Fruit fly (Drosophila melanogaster) whole organism, embryonic: ENCODE results near the gene srp.

Experiments used
- Abd-B ChIP-seq: fragments of 200-800 bp; sonication (Bioruptor generic); optimal IDR thresholded peaks from 2 replicates; lab custom pipeline; 2018; ENCODE audit warnings: missing biosample characterization, mild to moderate bottlenecking, missing genetic modification characterization, moderate library complexity
- CG10147 ChIP-seq: fragments of 200-800 bp; sonication (Bioruptor generic); optimal IDR thresholded peaks from 2 replicates; lab custom pipeline; 2019; ENCODE audit warnings: missing biosample characterization, mild to moderate bottlenecking, missing genetic modification characterization, moderate library complexity
- CG11504 ChIP-seq: fragments of 200-800 bp; sonication (Bioruptor generic); optimal IDR thresholded peaks from 3 replicates; lab custom pipeline; 2019; ENCODE audit warnings: missing biosample characterization, mild to moderate bottlenecking, missing genetic modification characterization, moderate library complexity
- CG12155 ChIP-seq: fragments of 200-800 bp; sonication (Bioruptor generic); optimal IDR thresholded peaks from 3 replicates; lab custom pipeline; 2016; ENCODE audit warnings: missing biosample characterization, missing genetic modification characterization
- CG12219 ChIP-seq: fragments of 200-800 bp; sonication (Bioruptor generic); optimal IDR thresholded peaks from 3 replicates; lab custom pipeline; 2018; ENCODE audit warnings: missing biosample characterization, mild to moderate bottlenecking, missing genetic modification characterization
- CG12299 ChIP-seq: fragments of 200-800 bp; sonication (Bioruptor generic); optimal IDR thresholded peaks from 2 replicates; lab custom pipeline; 2018; ENCODE audit warnings: missing biosample characterization, mild to moderate bottlenecking, missing genetic modification characterization
- CG12659 ChIP-seq: fragments of 200-800 bp; sonication (Bioruptor generic); optimal IDR thresholded peaks from 3 replicates; lab custom pipeline; 2017; ENCODE audit warnings: mild to moderate bottlenecking, missing biosample characterization, missing genetic modification reagents, missing genetic modification characterization
- CG15479 ChIP-seq: fragments of 200-800 bp; sonication (Bioruptor generic); optimal IDR thresholded peaks from 3 replicates; lab custom pipeline; 2019; ENCODE audit warnings: missing biosample characterization, mild to moderate bottlenecking, missing genetic modification characterization, moderate library complexity
- CG16863 ChIP-seq: fragments of 200-800 bp; sonication (Bioruptor generic); optimal IDR thresholded peaks from 3 replicates; lab custom pipeline; 2016; ENCODE audit warnings: missing biosample characterization, missing genetic modification characterization
- CG17802 ChIP-seq: fragments of 200-800 bp; sonication (Bioruptor generic); optimal IDR thresholded peaks from 2 replicates; lab custom pipeline; 2018; ENCODE audit warnings: missing biosample characterization, mild to moderate bottlenecking, missing genetic modification characterization, moderate library complexity
- CG17829 ChIP-seq: fragments of 200-800 bp; optimal IDR thresholded peaks from 2 replicates; lab custom pipeline; 2019; ENCODE audit warnings: missing biosample characterization, mild to moderate bottlenecking, missing genetic modification characterization, moderate library complexity
- CG2116 ChIP-seq: fragments of 200-800 bp; sonication (Bioruptor generic); optimal IDR thresholded peaks from 3 replicates; lab custom pipeline; 2018; ENCODE audit warnings: missing biosample characterization, mild to moderate bottlenecking, missing genetic modification characterization
- CG3065 ChIP-seq: fragments of 200-800 bp; sonication (Bioruptor generic); optimal IDR thresholded peaks from 2 replicates; lab custom pipeline; 2016; ENCODE audit warnings: missing biosample characterization, missing genetic modification characterization
- CG3995 ChIP-seq: fragments of 200-800 bp; sonication (Bioruptor generic); optimal IDR thresholded peaks from 3 replicates; lab custom pipeline; 2016; ENCODE audit warnings: missing biosample characterization, missing genetic modification characterization
- CG7839 ChIP-seq: fragments of 200-800 bp; sonication (Bioruptor generic); optimal IDR thresholded peaks from 3 replicates; lab custom pipeline; 2018; ENCODE audit warnings: missing biosample characterization, mild to moderate bottlenecking, missing genetic modification characterization, moderate library complexity
- CG8089 ChIP-seq: fragments of 200-800 bp; sonication (Bioruptor generic); optimal IDR thresholded peaks from 3 replicates; lab custom pipeline; 2016; ENCODE audit warnings: missing biosample characterization, missing genetic modification characterization
- CG8388 ChIP-seq: fragments of 200-800 bp; sonication (Bioruptor generic); optimal IDR thresholded peaks from 2 replicates; lab custom pipeline; 2019; ENCODE audit warnings: missing biosample characterization, mild to moderate bottlenecking, missing genetic modification characterization, moderate library complexity
- CG8944 ChIP-seq: fragments of 200-800 bp; sonication (Bioruptor generic); optimal IDR thresholded peaks from 3 replicates; lab custom pipeline; 2016; ENCODE audit warnings: missing biosample characterization, missing genetic modification characterization
- Camta ChIP-seq: fragments of 200-800 bp; sonication (Bioruptor generic); optimal IDR thresholded peaks from 2 replicates; lab custom pipeline; 2016; ENCODE audit warnings: missing biosample characterization, missing genetic modification characterization
- Chrac-16 ChIP-seq: fragments of 200-800 bp; sonication (Bioruptor generic); optimal IDR thresholded peaks from 3 replicates; lab custom pipeline; 2016; ENCODE audit warnings: missing biosample characterization, missing genetic modification characterization
- Dbx ChIP-seq: fragments of 200-800 bp; sonication (Bioruptor generic); IDR thresholded peaks from 3 replicates; pipeline ENCODE4 v1.3.6; 2022; ENCODE audit warnings: missing biosample characterization, missing genetic modification characterization
- Dip3 ChIP-seq: fragments of 200-800 bp; sonication (Bioruptor generic); optimal IDR thresholded peaks from 3 replicates; lab custom pipeline; 2016; ENCODE audit warnings: missing biosample characterization, missing genetic modification characterization
- HLHmδ ChIP-seq: fragments of 200-800 bp; sonication (Bioruptor generic); optimal IDR thresholded peaks from 2 replicates; lab custom pipeline; 2018; ENCODE audit warnings: missing biosample characterization, mild to moderate bottlenecking, missing genetic modification characterization, moderate library complexity
- Hmr ChIP-seq: fragments of 200-800 bp; sonication (Bioruptor generic); optimal IDR thresholded peaks from 3 replicates; lab custom pipeline; 2017; ENCODE audit warnings: mild to moderate bottlenecking, missing biosample characterization, missing genetic modification reagents, missing genetic modification characterization
- Meics ChIP-seq: fragments of 200-800 bp; sonication (Bioruptor generic); optimal IDR thresholded peaks from 2 replicates; lab custom pipeline; 2017; ENCODE audit warnings: missing biosample characterization, mild to moderate bottlenecking, missing genetic modification characterization
- NC2α ChIP-seq: fragments of 200-800 bp; sonication (Bioruptor generic); optimal IDR thresholded peaks from 2 replicates; lab custom pipeline; 2016; ENCODE audit warnings: missing biosample characterization, missing genetic modification characterization
- NC2β ChIP-seq: fragments of 200-800 bp; sonication (Bioruptor generic); optimal IDR thresholded peaks from 2 replicates; lab custom pipeline; 2016; ENCODE audit warnings: missing biosample characterization, missing genetic modification characterization
- Nf-YC ChIP-seq: fragments of 200-800 bp; optimal IDR thresholded peaks from 3 replicates; lab custom pipeline; 2019; ENCODE audit warnings: missing biosample characterization, mild to moderate bottlenecking, missing genetic modification characterization, moderate library complexity
- Oaz ChIP-seq: fragments of 200-800 bp; sonication (Bioruptor generic); IDR thresholded peaks from 2 replicates; pipeline ENCODE4 v1.3.6; 2022; ENCODE audit warnings: missing biosample characterization, missing genetic modification characterization
- Oli ChIP-seq: fragments of 200-800 bp; sonication (Bioruptor generic); optimal IDR thresholded peaks from 2 replicates; lab custom pipeline; 2018; ENCODE audit warnings: missing biosample characterization, mild to moderate bottlenecking, missing genetic modification characterization, moderate library complexity
- Six4 ChIP-seq: fragments of 200-800 bp; sonication (Bioruptor generic); optimal IDR thresholded peaks from 2 replicates; lab custom pipeline; 2016; ENCODE audit warnings: missing biosample characterization, missing genetic modification characterization
- Sox102F ChIP-seq: fragments of 200-800 bp; sonication (Bioruptor generic); optimal IDR thresholded peaks from 2 replicates; lab custom pipeline; 2018; ENCODE audit warnings: missing biosample characterization, mild to moderate bottlenecking, missing genetic modification characterization, moderate library complexity
- Xrp1 ChIP-seq: fragments of 200-800 bp; sonication (Bioruptor generic); IDR thresholded peaks from 2 replicates; pipeline ENCODE4 v1.3.6; 2022; ENCODE audit warnings: missing biosample characterization, missing genetic modification characterization
- bab2 ChIP-seq: fragments of 200-800 bp; sonication (Bioruptor generic); optimal IDR thresholded peaks from 2 replicates; lab custom pipeline; 2016; ENCODE audit warnings: missing biosample characterization, missing genetic modification characterization
- bigmax ChIP-seq: fragments of 200-800 bp; sonication (Bioruptor generic); optimal IDR thresholded peaks from 2 replicates; lab custom pipeline; 2018; ENCODE audit warnings: missing biosample characterization, mild to moderate bottlenecking, missing genetic modification characterization
- bsh ChIP-seq, 2 experiments: fragments of 200-800 bp; sonication (Bioruptor generic); optimal IDR thresholded peaks; 2 replicates each; lab custom pipeline; 2017 to 2018; ENCODE audit warnings: mild to moderate bottlenecking in 2 of 2, missing biosample characterization in 2 of 2, missing genetic modification characterization in 2 of 2, moderate library complexity in 1 of 2
- chm ChIP-seq: fragments of 200-800 bp; sonication (Bioruptor generic); IDR thresholded peaks from 2 replicates; pipeline ENCODE4 v1.3.6; 2022; ENCODE audit warnings: missing biosample characterization, missing genetic modification characterization
- chn ChIP-seq: fragments of 200-800 bp; sonication (Bioruptor generic); optimal IDR thresholded peaks from 2 replicates; lab custom pipeline; 2016; ENCODE audit warnings: missing biosample characterization, missing genetic modification characterization
- croc ChIP-seq: fragments of 200-800 bp; sonication (Bioruptor generic); conservative IDR thresholded peaks from 3 replicates; pipeline ENCODE4 v1.3.6; 2022; ENCODE audit warnings: missing biosample characterization, missing genetic modification characterization
- klu ChIP-seq: fragments of 200-800 bp; sonication (Bioruptor generic); IDR thresholded peaks from 2 replicates; pipeline ENCODE4 v1.3.6; 2022; ENCODE audit warnings: missing biosample characterization, missing genetic modification characterization
- nmo ChIP-seq: fragments of 200-800 bp; sonication (Bioruptor generic); optimal IDR thresholded peaks from 2 replicates; lab custom pipeline; 2018; ENCODE audit warnings: missing biosample characterization, mild to moderate bottlenecking, missing genetic modification characterization, moderate library complexity
- pb ChIP-seq: fragments of 200-800 bp; sonication (Bioruptor generic); optimal IDR thresholded peaks from 3 replicates; lab custom pipeline; 2016; ENCODE audit warnings: missing biosample characterization, missing genetic modification characterization
- peb ChIP-seq: fragments of 200-800 bp; sonication (Bioruptor generic); IDR thresholded peaks from 2 replicates; pipeline ENCODE4 v1.3.6; 2022; ENCODE audit warnings: missing biosample characterization, missing genetic modification characterization
- pzg ChIP-seq: fragments of 200-800 bp; sonication (Bioruptor generic); optimal IDR thresholded peaks from 3 replicates; lab custom pipeline; 2018; ENCODE audit warnings: missing biosample characterization, mild to moderate bottlenecking, missing genetic modification characterization, moderate library complexity
- rib ChIP-seq: fragments of 200-800 bp; sonication (Bioruptor generic); IDR thresholded peaks from 2 replicates; pipeline ENCODE4 v1.3.6; 2022; ENCODE audit warnings: missing biosample characterization, missing genetic modification characterization
- schlank ChIP-seq: fragments of 200-800 bp; sonication (Bioruptor generic); optimal IDR thresholded peaks from 2 replicates; lab custom pipeline; 2018; ENCODE audit warnings: missing biosample characterization, mild to moderate bottlenecking, missing genetic modification characterization
- sisA ChIP-seq: fragments of 200-800 bp; sonication (Bioruptor generic); IDR thresholded peaks from 2 replicates; pipeline ENCODE4 v1.3.6; 2022; ENCODE audit warnings: missing biosample characterization, missing genetic modification characterization
- sqz ChIP-seq: fragments of 200-800 bp; sonication (Bioruptor generic); optimal IDR thresholded peaks from 3 replicates; lab custom pipeline; 2018; ENCODE audit warnings: missing biosample characterization, mild to moderate bottlenecking, missing genetic modification characterization
- stwl ChIP-seq: fragments of 200-800 bp; sonication (Bioruptor generic); optimal IDR thresholded peaks from 3 replicates; lab custom pipeline; 2018; ENCODE audit warnings: missing biosample characterization, mild to moderate bottlenecking, missing genetic modification characterization, moderate library complexity
- sug ChIP-seq: fragments of 200-800 bp; optimal IDR thresholded peaks from 2 replicates; lab custom pipeline; 2019; ENCODE audit warnings: missing biosample characterization, mild to moderate bottlenecking, missing genetic modification characterization, moderate library complexity
- trh ChIP-seq: fragments of 200-800 bp; sonication (Bioruptor generic); optimal IDR thresholded peaks from 2 replicates; lab custom pipeline; 2016; ENCODE audit warnings: missing biosample characterization, missing genetic modification characterization

srp gene

DNA sequence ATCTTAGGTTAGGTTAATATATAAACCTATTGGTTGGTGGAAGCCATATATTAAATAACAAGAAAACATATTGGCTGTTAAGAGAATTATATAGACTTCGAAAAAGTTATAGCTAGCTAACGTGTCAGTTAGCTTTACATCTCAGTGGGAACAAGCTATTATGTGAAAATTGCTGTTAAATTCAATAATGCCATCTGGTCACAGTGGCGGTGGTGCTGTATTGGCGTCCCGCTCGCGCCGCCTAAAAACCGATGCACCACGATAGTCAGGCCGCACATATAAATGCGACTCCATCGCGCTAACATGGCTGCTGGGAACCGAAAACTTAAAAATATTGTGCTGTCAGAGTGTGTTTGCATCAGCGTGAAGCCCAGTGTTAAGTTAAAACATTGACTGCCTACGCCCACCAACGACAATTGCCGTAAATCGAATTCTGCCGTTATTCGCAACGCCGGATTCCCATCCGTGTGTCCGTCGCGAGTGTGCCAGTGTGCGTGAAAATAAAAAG lies 12.9 kb upstream of the srp start, which contains the start of gene Hel89B (continued):
- TF ChIP-seq Sox102F (GFP tag; lab: Kevin White, UChicago) (peak; percentile 67), pb (GFP tag; lab: Kevin White, UChicago) (no peak), CG11504 (tag; lab: Kevin White, UChicago) (peak; percentile 76), Xrp1 (no peak), CG15479 (no peak), CG17829 (tag; lab: Kevin White, UChicago) (peak; percentile 68), stwl (tag; lab: Kevin White, UChicago) (peak; percentile 41), CG8388 (GFP tag; lab: Kevin White, UChicago) (peak; percentile 23), Dip3 (GFP tag; lab: Kevin White, UChicago) (peak; percentile 62), CG10147 (peak; percentile 13), CG16863 (GFP tag; lab: Kevin White, UChicago) (peak; percentile 18), pzg (GFP tag; lab: Kevin White, UChicago) (peak; percentile 89), CG12659 (GFP tag; lab: Kevin White, UChicago) (peak; percentile 84), Hmr (peak; percentile 64), trh (GFP tag; lab: Kevin White, UChicago) (peak; percentile 6), HLHmδ (GFP tag; lab: Kevin White, UChicago) (peak; percentile 80), Nf-YC (peak; percentile 48), CG17802 (tag; lab: Kevin White, UChicago) (peak; percentile 90), Oli (tag; lab: Kevin White, UChicago) (peak; percentile 61), chn (GFP tag; lab: Kevin White, UChicago) (peak; percentile 45), NC2α (GFP tag; lab: Kevin White, UChicago) (peak; percentile 82), schlank (tag; lab: Kevin White, UChicago) (no peak), CG12299 (tag; lab: Kevin White, UChicago) (no peak), klu (no peak), croc (GFP tag; lab: Robert Waterston, UW) (peak; percentile 33; the same call in 2 of the 3 replicates), Chrac-16 (peak; percentile 67), Dbx (no peak), CG2116 (GFP tag; lab: Kevin White, UChicago) (peak; percentile 89), Oaz (no peak), sqz (GFP tag; lab: Kevin White, UChicago) (no peak), CG3995 (GFP tag; lab: Kevin White, UChicago) (peak; percentile 9), rib (no peak), chm (no peak), Camta (GFP tag; lab: Kevin White, UChicago) (peak; percentile 68), NC2β (GFP tag; lab: Kevin White, UChicago) (peak; percentile 61), nmo (GFP tag; lab: Kevin White, UChicago) (peak; percentile 90), bigmax (GFP tag; lab: Kevin White, UChicago) (peak; percentile 85), Abd-B (GFP tag; lab: Kevin White, UChicago) (peak; percentile 87), Meics (GFP tag; lab: Kevin White, UChicago) (peak; percentile 46), CG8089 (peak; percentile 34), CG12219 (GFP tag; lab: Kevin White, UChicago) (no peak), CG12155 (peak; percentile 67), Six4 (peak; percentile 13), sisA (no peak), bsh (GFP tag; optimal IDR thresholded peaks at IDR 0.05; lab: Kevin White, UChicago) (peak in 1 of 2 experiments; percentile 54), bab2 (peak; percentile 73), peb (GFP tag; lab: Robert Waterston, UW) (no peak), sug (peak; percentile 69), CG3065 (GFP tag; lab: Kevin White, UChicago) (no peak), CG7839 (tag; lab: Kevin White, UChicago) (peak; percentile 53), CG8944 (GFP tag; lab: Kevin White, UChicago) (peak; percentile 76)
